Worm (Caenorhabditis elegans): ENCODE results near the gene F42A10.9.

DNA sequence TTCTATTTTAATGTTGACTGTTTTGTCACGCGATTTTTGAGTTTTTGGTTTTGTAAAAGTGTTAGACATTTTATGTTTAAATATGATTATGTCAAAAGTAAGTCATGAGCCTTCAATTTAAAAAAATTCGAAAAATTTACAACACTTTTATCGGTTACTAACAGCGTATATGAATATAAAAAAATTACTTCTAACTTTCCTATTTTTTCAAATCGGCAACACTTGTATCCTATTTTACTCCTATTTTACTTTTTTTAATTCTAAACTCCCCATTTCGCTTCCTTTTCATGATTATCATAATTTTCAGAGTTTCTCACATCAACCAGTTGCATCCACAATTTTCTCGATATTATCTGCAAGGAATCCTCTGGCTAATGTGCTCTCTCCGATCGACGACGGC, 46.1 kb upstream of the F42A10.9 start, which contains the start of gene kin-18:
- TF ChIP-seq npax-4 (tag; optimal IDR thresholded peaks at IDR 0.05) (no peak), tbx-2 (tag; optimal IDR thresholded peaks at IDR 0.05) (no peak), ref-2 (tag; optimal IDR thresholded peaks at IDR 0.05) (no peak), pha-4 (tag; optimal IDR thresholded peaks at IDR 0.05) (no peak), elt-2 (tag; optimal IDR thresholded peaks at IDR 0.05) (no peak), ceh-30 (tag; optimal IDR thresholded peaks at IDR 0.05) (no peak), ceh-48 (tag; optimal IDR thresholded peaks at IDR 0.05) (no peak), unc-55 (GFP tag; optimal IDR thresholded peaks at IDR 0.05) (no peak), ztf-16 (tag; optimal IDR thresholded peaks at IDR 0.05) (no peak), nhr-11 (tag; optimal IDR thresholded peaks at IDR 0.05) (no peak), ama-1 (optimal IDR thresholded peaks at IDR 0.05) (no peak), lin-11 (tag; optimal IDR thresholded peaks at IDR 0.05) (no peak), fkh-6 (tag; optimal IDR thresholded peaks at IDR 0.05) (no peak)
